Fruit fly (Drosophila melanogaster) whole organism, embryonic: ENCODE results near the gene Paf-AHalpha.

Source experiments
- Abd-B ChIP-seq: fragments of 200-800 bp; sonication (Bioruptor generic); optimal IDR thresholded peaks from 2 replicates; lab custom pipeline; 2018; ENCODE audit warnings: missing biosample characterization, mild to moderate bottlenecking, missing genetic modification characterization, moderate library complexity
- Blimp-1 ChIP-seq: fragments of 200-800 bp; sonication (Bioruptor generic); optimal IDR thresholded peaks from 3 replicates; lab custom pipeline; 2018; ENCODE audit warnings: missing biosample characterization, missing genetic modification characterization, mild to moderate bottlenecking, moderate library complexity, missing genetic modification reagents
- CG10462 ChIP-seq: fragments of 200-800 bp; sonication (Bioruptor generic); optimal IDR thresholded peaks from 2 replicates; lab custom pipeline; 2016; ENCODE audit warnings: missing biosample characterization, missing genetic modification characterization
- CG11085 ChIP-seq: fragments of 200-800 bp; sonication (Bioruptor generic); IDR thresholded peaks from 2 replicates; pipeline ENCODE4 v1.3.6; 2022; ENCODE audit warnings: missing biosample characterization, missing genetic modification characterization
- CG11247 ChIP-seq: fragments of 200-800 bp; sonication (Bioruptor generic); IDR thresholded peaks from 2 replicates; pipeline ENCODE4 v1.3.6; 2022; ENCODE audit warnings: missing biosample characterization, missing genetic modification characterization
- CG11398 ChIP-seq: fragments of 200-800 bp; sonication (Bioruptor generic); optimal IDR thresholded peaks from 2 replicates; lab custom pipeline; 2016; ENCODE audit warnings: missing biosample characterization, missing genetic modification characterization
- CG12942 ChIP-seq: fragments of 200-800 bp; sonication (Bioruptor generic); optimal IDR thresholded peaks from 3 replicates; lab custom pipeline; 2016; ENCODE audit warnings: missing biosample characterization, missing genetic modification characterization
- CG15011 ChIP-seq: fragments of 200-800 bp; sonication (Bioruptor generic); optimal IDR thresholded peaks from 3 replicates; lab custom pipeline; 2018; ENCODE audit warnings: missing biosample characterization, mild to moderate bottlenecking, missing genetic modification characterization
- CG15479 ChIP-seq: fragments of 200-800 bp; sonication (Bioruptor generic); optimal IDR thresholded peaks from 3 replicates; lab custom pipeline; 2019; ENCODE audit warnings: missing biosample characterization, mild to moderate bottlenecking, missing genetic modification characterization, moderate library complexity
- CG17186 ChIP-seq: fragments of 200-800 bp; sonication (Bioruptor generic); optimal IDR thresholded peaks from 3 replicates; lab custom pipeline; 2017; ENCODE audit warnings: missing biosample characterization, missing genetic modification reagents, missing genetic modification characterization
- CG17385 ChIP-seq: fragments of 200-800 bp; sonication (Bioruptor generic); optimal IDR thresholded peaks from 3 replicates; lab custom pipeline; 2018; ENCODE audit warnings: missing biosample characterization, mild to moderate bottlenecking, missing genetic modification characterization
- CG17802 ChIP-seq: fragments of 200-800 bp; sonication (Bioruptor generic); optimal IDR thresholded peaks from 2 replicates; lab custom pipeline; 2018; ENCODE audit warnings: missing biosample characterization, mild to moderate bottlenecking, missing genetic modification characterization, moderate library complexity
- CG1832 ChIP-seq: fragments of 200-800 bp; sonication (Bioruptor generic); optimal IDR thresholded peaks from 2 replicates; lab custom pipeline; 2017; ENCODE audit warnings: missing biosample characterization, mild to moderate bottlenecking, missing genetic modification characterization, inconsistent platforms
- CG18476 ChIP-seq: fragments of 200-800 bp; sonication (Bioruptor generic); optimal IDR thresholded peaks from 2 replicates; lab custom pipeline; 2016; ENCODE audit warnings: missing biosample characterization, mild to moderate bottlenecking, missing genetic modification characterization
- CG2678 ChIP-seq: fragments of 200-800 bp; sonication (Bioruptor generic); optimal IDR thresholded peaks from 3 replicates; lab custom pipeline; 2019; ENCODE audit warnings: missing biosample characterization, mild to moderate bottlenecking, missing genetic modification characterization, moderate library complexity
- CG30020 ChIP-seq: fragments of 200-800 bp; optimal IDR thresholded peaks from 2 replicates; lab custom pipeline; 2019; ENCODE audit warnings: missing biosample characterization, mild to moderate bottlenecking, missing genetic modification characterization, moderate library complexity
- CG32767 ChIP-seq: fragments of 200-800 bp; sonication (Bioruptor generic); IDR thresholded peaks from 2 replicates; pipeline ENCODE4 v1.3.6; 2022; ENCODE audit warnings: missing biosample characterization, missing genetic modification characterization
- CG32772 ChIP-seq: fragments of 200-800 bp; sonication (Bioruptor generic); IDR thresholded peaks from 2 replicates; pipeline ENCODE4 v1.3.6; 2022; ENCODE audit warnings: missing biosample characterization, missing genetic modification characterization
- CG43689 ChIP-seq: fragments of 200-800 bp; sonication (Bioruptor generic); IDR thresholded peaks from 2 replicates; pipeline ENCODE4 v1.3.6; 2022; ENCODE audit warnings: missing biosample characterization, missing genetic modification characterization
- CG4424 ChIP-seq: fragments of 200-800 bp; sonication (Bioruptor generic); optimal IDR thresholded peaks from 3 replicates; lab custom pipeline; 2016; ENCODE audit warnings: missing biosample characterization, missing genetic modification characterization
- CG5953 ChIP-seq: fragments of 200-800 bp; sonication (Bioruptor generic); IDR thresholded peaks from 2 replicates; pipeline ENCODE4 v1.3.6; 2022; ENCODE audit warnings: missing biosample characterization, missing genetic modification characterization
- CG6254 ChIP-seq: fragments of 200-800 bp; sonication (Bioruptor generic); optimal IDR thresholded peaks from 3 replicates; lab custom pipeline; 2017; ENCODE audit warnings: mild to moderate bottlenecking, missing biosample characterization, missing genetic modification reagents, missing genetic modification characterization
- CG7839 ChIP-seq: fragments of 200-800 bp; sonication (Bioruptor generic); optimal IDR thresholded peaks from 3 replicates; lab custom pipeline; 2018; ENCODE audit warnings: missing biosample characterization, mild to moderate bottlenecking, missing genetic modification characterization, moderate library complexity
- Chrac-16 ChIP-seq: fragments of 200-800 bp; sonication (Bioruptor generic); optimal IDR thresholded peaks from 3 replicates; lab custom pipeline; 2016; ENCODE audit warnings: missing biosample characterization, missing genetic modification characterization
- Dek ChIP-seq: fragments of 200-800 bp; sonication (Bioruptor generic); optimal IDR thresholded peaks from 3 replicates; lab custom pipeline; 2019; ENCODE audit warnings: missing biosample characterization, mild to moderate bottlenecking, missing genetic modification characterization, moderate library complexity
- HLH3B ChIP-seq: fragments of 200-800 bp; sonication (Bioruptor generic); IDR thresholded peaks from 2 replicates; pipeline ENCODE4 v1.3.6; 2022; ENCODE audit warnings: missing biosample characterization, missing genetic modification characterization
- Hand ChIP-seq: fragments of 200-800 bp; sonication (Bioruptor generic); optimal IDR thresholded peaks from 2 replicates; lab custom pipeline; 2017; ENCODE audit warnings: mild to moderate bottlenecking, missing biosample characterization, missing genetic modification reagents, missing genetic modification characterization
- Max ChIP-seq: fragments of 200-800 bp; sonication (Bioruptor generic); optimal IDR thresholded peaks from 2 replicates; lab custom pipeline; 2016; ENCODE audit warnings: missing biosample characterization, mild to moderate bottlenecking, missing genetic modification characterization
- Meics ChIP-seq: fragments of 200-800 bp; sonication (Bioruptor generic); optimal IDR thresholded peaks from 2 replicates; lab custom pipeline; 2017; ENCODE audit warnings: missing biosample characterization, mild to moderate bottlenecking, missing genetic modification characterization
- Nf-YA ChIP-seq: fragments of 200-800 bp; sonication (Bioruptor generic); IDR thresholded peaks from 2 replicates; pipeline ENCODE4 v1.3.6; 2022; ENCODE audit warnings: missing biosample characterization, missing genetic modification characterization
- Side ChIP-seq: fragments of 200-800 bp; sonication (Bioruptor generic); optimal IDR thresholded peaks from 2 replicates; lab custom pipeline; 2016; ENCODE audit warnings: missing biosample characterization, missing genetic modification characterization
- Stat92E ChIP-seq, 3 experiments: fragments of >200 bp in 2 of 3; fragments of 200-800 bp in 1 of 3; sonication (Bioruptor generic) in 1 of 3; optimal IDR thresholded peaks; 2 replicates each; lab custom pipeline; 2017 to 2019; ENCODE audit warnings: missing biosample characterization in 3 of 3, missing genetic modification characterization in 3 of 3, mild to moderate bottlenecking in 1 of 3, moderate library complexity in 1 of 3
- YL-1 ChIP-seq: fragments of 200-800 bp; sonication (Bioruptor generic); optimal IDR thresholded peaks from 3 replicates; lab custom pipeline; 2017; ENCODE audit warnings: missing biosample characterization, mild to moderate bottlenecking, missing genetic modification characterization
- ara ChIP-seq: fragments of 200-800 bp; sonication (Bioruptor generic); IDR thresholded peaks from 2 replicates; pipeline ENCODE4 v1.3.6; 2022; ENCODE audit warnings: missing biosample characterization, missing genetic modification characterization
- bab2 ChIP-seq: fragments of 200-800 bp; sonication (Bioruptor generic); optimal IDR thresholded peaks from 2 replicates; lab custom pipeline; 2016; ENCODE audit warnings: missing biosample characterization, missing genetic modification characterization
- dmrt11E ChIP-seq: fragments of 200-800 bp; sonication (Bioruptor generic); optimal IDR thresholded peaks from 3 replicates; lab custom pipeline; 2018; ENCODE audit warnings: missing biosample characterization, mild to moderate bottlenecking, missing genetic modification characterization, moderate library complexity
- ems ChIP-seq: fragments of 200-800 bp; sonication (Bioruptor generic); optimal IDR thresholded peaks from 3 replicates; lab custom pipeline; 2016; ENCODE audit warnings: missing biosample characterization, missing genetic modification characterization
- gce ChIP-seq: fragments of 200-800 bp; sonication (Bioruptor generic); IDR thresholded peaks from 3 replicates; pipeline ENCODE4 v1.3.6; 2022; ENCODE audit warnings: missing biosample characterization, missing genetic modification characterization
- gsb ChIP-seq: fragments of 200-800 bp; sonication (Bioruptor generic); IDR thresholded peaks from 2 replicates; pipeline ENCODE4 v1.3.6; 2022; ENCODE audit warnings: missing biosample characterization, missing genetic modification characterization
- nmo ChIP-seq: fragments of 200-800 bp; sonication (Bioruptor generic); optimal IDR thresholded peaks from 2 replicates; lab custom pipeline; 2018; ENCODE audit warnings: missing biosample characterization, mild to moderate bottlenecking, missing genetic modification characterization, moderate library complexity
- peb ChIP-seq: fragments of 200-800 bp; sonication (Bioruptor generic); IDR thresholded peaks from 2 replicates; pipeline ENCODE4 v1.3.6; 2022; ENCODE audit warnings: missing biosample characterization, missing genetic modification characterization
- ro ChIP-seq: fragments of 200-800 bp; sonication (Bioruptor generic); IDR thresholded peaks from 2 replicates; pipeline ENCODE4 v1.3.6; 2022; ENCODE audit warnings: missing biosample characterization, missing genetic modification characterization
- sens ChIP-seq: fragments of 200-800 bp; sonication (Bioruptor generic); peaks from one replicate; lab custom pipeline; 2016; ENCODE audit warnings: missing biosample characterization, missing genetic modification characterization
- seq ChIP-seq: fragments of 200-800 bp; sonication (Bioruptor generic); IDR thresholded peaks from 2 replicates; pipeline ENCODE4 v1.3.6; 2022; ENCODE audit warnings: missing biosample characterization, missing genetic modification characterization
- sima ChIP-seq: fragments of 200-800 bp; sonication (Bioruptor generic); optimal IDR thresholded peaks from 2 replicates; lab custom pipeline; 2016; ENCODE audit warnings: missing biosample characterization, missing genetic modification characterization
- sqz ChIP-seq: fragments of 200-800 bp; sonication (Bioruptor generic); optimal IDR thresholded peaks from 3 replicates; lab custom pipeline; 2018; ENCODE audit warnings: missing biosample characterization, mild to moderate bottlenecking, missing genetic modification characterization
- sug ChIP-seq: fragments of 200-800 bp; optimal IDR thresholded peaks from 2 replicates; lab custom pipeline; 2019; ENCODE audit warnings: missing biosample characterization, mild to moderate bottlenecking, missing genetic modification characterization, moderate library complexity
- ttk ChIP-seq: fragments of 200-800 bp; sonication (Bioruptor generic); IDR thresholded peaks from 2 replicates; pipeline ENCODE4 v2.1.2; 2022; ENCODE audit warnings: missing biosample characterization, missing genetic modification characterization
- wdn ChIP-seq: fragments of 200-800 bp; sonication (Bioruptor generic); IDR thresholded peaks from 2 replicates; pipeline ENCODE4 v1.3.6; 2022; ENCODE audit warnings: missing biosample characterization, missing genetic modification characterization
- zf30C ChIP-seq: fragments of 200-800 bp; sonication (Bioruptor generic); optimal IDR thresholded peaks from 3 replicates; lab custom pipeline; 2018; ENCODE audit warnings: missing biosample characterization, mild to moderate bottlenecking, missing genetic modification characterization

The Paf-AHalpha gene

DNA sequence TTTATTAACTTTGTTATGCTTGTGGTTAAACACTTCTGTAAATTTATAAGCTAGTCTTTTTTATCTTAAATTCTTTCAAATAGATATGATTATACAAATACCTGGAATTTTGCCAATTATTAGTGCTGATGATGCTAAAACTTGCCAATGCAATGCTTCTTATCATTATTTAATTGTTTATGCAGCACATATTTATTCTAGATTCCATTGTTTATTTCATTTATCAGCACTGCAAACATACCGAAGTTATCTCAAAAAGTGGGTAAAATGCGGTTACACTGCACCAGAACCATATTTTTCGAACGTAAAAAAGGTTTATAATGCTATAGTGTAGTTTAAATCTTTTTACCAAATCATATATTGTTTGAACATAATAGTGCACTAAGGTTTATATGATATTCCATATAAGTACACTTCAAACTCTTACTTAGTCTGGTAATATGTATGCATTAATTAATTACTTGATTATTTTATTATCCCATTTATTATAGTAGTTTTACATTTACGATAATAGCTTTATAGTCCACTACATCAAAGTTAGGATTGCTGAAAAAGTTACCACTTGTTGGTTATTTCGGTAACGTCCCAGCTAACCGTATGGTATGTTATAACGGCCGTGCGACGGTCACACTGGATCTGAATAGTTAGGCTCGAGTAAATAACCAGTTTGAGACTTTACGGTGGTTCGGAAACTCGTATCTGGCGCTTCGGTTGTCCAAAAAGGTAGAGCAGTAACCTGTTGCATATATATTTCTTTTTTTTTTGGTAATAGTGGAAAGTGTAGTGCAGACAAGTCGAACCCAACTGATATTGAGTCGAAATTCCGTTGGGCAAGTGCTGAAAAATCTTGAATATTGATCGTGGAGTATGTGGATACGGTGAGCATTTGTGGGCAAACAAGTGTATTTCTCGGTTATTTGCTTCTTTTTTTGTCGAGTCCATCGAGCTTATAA is 3.1 kb upstream of the Paf-AHalpha start, which contains the start of gene Rhp (continued):
- TF ChIP-seq gsb (no peak), CG11398 (GFP tag; lab: Kevin White, UChicago) (no peak), CG1832 (GFP tag; lab: Kevin White, UChicago) (no peak), CG15479 (GFP tag; lab: Kevin White, UChicago) (no peak), dmrt11E (peak; percentile 57), CG6254 (peak; percentile 6), CG18476 (GFP tag; lab: Kevin White, UChicago) (no peak), sens (peak; percentile 90), ttk (GFP tag; lab: Robert Waterston, UW) (no peak), bab2 (no peak), CG4424 (peak; percentile 5), CG17385 (peak; percentile 44), Abd-B (GFP tag; lab: Kevin White, UChicago) (no peak), peb (no peak), CG5953 (GFP tag; lab: Robert Waterston, UW) (no peak), CG2678 (no peak), CG17186 (GFP tag; lab: Kevin White, UChicago) (no peak), wdn (no peak), CG15011 (no peak), ara (GFP tag; lab: Robert Waterston, UW) (no peak), Side (GFP tag; lab: Kevin White, UChicago) (no peak), Meics (GFP tag; lab: Kevin White, UChicago) (peak; percentile 51), Stat92E (GFP tag; optimal IDR thresholded peaks at IDR 0.05; lab: Kevin White, UChicago) (no peak), CG7839 (tag; lab: Kevin White, UChicago) (no peak), sqz (GFP tag; lab: Kevin White, UChicago) (peak; percentile 58), gce (GFP tag; lab: Robert Waterston, UW) (no peak), CG12942 (GFP tag; lab: Kevin White, UChicago) (no peak), CG30020 (tag; lab: Kevin White, UChicago) (no peak), Nf-YA (GFP tag; lab: Robert Waterston, UW) (no peak), Blimp-1 (GFP tag; lab: Kevin White, UChicago) (peak; percentile 64), nmo (no peak), YL-1 (peak; percentile 43), CG32772 (GFP tag; lab: Robert Waterston, UW) (no peak), sima (GFP tag; lab: Kevin White, UChicago) (no peak), sug (tag; lab: Kevin White, UChicago) (no peak), CG17802 (no peak), CG43689 (GFP tag; lab: Robert Waterston, UW) (no peak), Chrac-16 (GFP tag; lab: Kevin White, UChicago) (no peak), seq (GFP tag; lab: Robert Waterston, UW) (no peak), Hand (GFP tag; lab: Kevin White, UChicago) (no peak), Dek (tag; lab: Kevin White, UChicago) (no peak), CG32767 (GFP tag; lab: Robert Waterston, UW) (no peak), CG11247 (GFP tag; lab: Robert Waterston, UW) (no peak), CG10462 (GFP tag; lab: Kevin White, UChicago) (no peak), ems (no peak), HLH3B (GFP tag; lab: Robert Waterston, UW) (no peak), Max (GFP tag; lab: Kevin White, UChicago) (peak; percentile 18), CG11085 (no peak), zf30C (no peak), ro (GFP tag; lab: Robert Waterston, UW) (no peak)
